Worm (Caenorhabditis elegans): ENCODE results near the gene Y46G5A.23.

DNA sequence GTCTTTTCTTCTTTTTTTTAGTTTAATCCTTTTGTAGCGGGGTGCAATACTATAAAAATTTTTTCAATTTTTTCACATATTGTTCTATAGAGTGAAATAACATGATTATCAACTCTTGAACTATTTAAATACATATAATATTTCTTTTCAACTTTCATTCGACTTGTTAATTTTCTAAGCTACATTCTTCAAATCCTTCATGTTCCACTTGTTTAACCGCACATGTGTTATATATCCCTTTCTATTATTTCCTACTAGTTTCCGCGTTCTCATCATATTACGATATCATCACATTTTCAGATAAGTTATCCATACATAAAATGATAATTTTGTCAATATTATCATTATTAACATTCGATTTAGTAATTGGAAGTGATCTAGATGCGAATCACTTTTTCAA lies 27.1 kb upstream of the Y46G5A.23 start, which contains the start of gene Y46G5A.29:
- TF ChIP-seq elt-3 (tag; optimal IDR thresholded peaks at IDR 0.05) (no peak), ztf-4 (tag; optimal IDR thresholded peaks at IDR 0.05) (no peak), pag-3 (tag; optimal IDR thresholded peaks at IDR 0.05; ENCODE audit: borderline replicate concordance, insufficient read depth) (no peak)

All from whole organism, L1 larva.